Worm (Caenorhabditis elegans) whole organism, L4 larva: ENCODE results near the gene B0222.11.

Experiments used
- R02D3.7 ChIP-seq: fragments of 150-350 bp; sonication (generic microtip); optimal IDR thresholded peaks from 3 replicates; lab custom pipeline; 2014; ENCODE audit warnings: missing biosample characterization, missing genetic modification characterization
- Y48G9A.11 ChIP-seq: fragments of 200-800 bp; sonication (Bioruptor generic); IDR thresholded peaks from 2 replicates; pipeline ENCODE4 v1.3.6; 2022; ENCODE audit warnings: missing genetic modification reagents, missing genetic modification characterization, missing compliant biosample characterization
- nhr-11 ChIP-seq: fragments of 150-350 bp; optimal IDR thresholded peaks from 2 replicates; lab custom pipeline; 2014; ENCODE audit warnings: missing biosample characterization, missing genetic modification characterization
- unc-39 ChIP-seq: sonication (generic microtip); optimal IDR thresholded peaks from 2 replicates; lab custom pipeline; 2017; ENCODE audit warnings: missing biosample characterization, missing genetic modification characterization

- no peak for TF ChIP-seq Y48G9A.11 (GFP tag; lab: Robert Waterston, UW)
- TF ChIP-seq R02D3.7 (tag; lab: Kevin White, UChicago) = no peak
- no peak for TF ChIP-seq nhr-11 (tag; lab: Kevin White, UChicago)
- no peak for TF ChIP-seq unc-39 (tag; lab: Kevin White, UChicago)
Observed at ce11 chrV:9173789-9174188, 5.8 kb upstream of the B0222.11 start, which contains the start of gene pqn-16.
